Worm (Caenorhabditis elegans): ENCODE results near the gene srh-37.

- no peak for TF ChIP-seq dmd-4 (tag; optimal IDR thresholded peaks at IDR 0.05)
- TF ChIP-seq nhr-6 (tag; optimal IDR thresholded peaks at IDR 0.05): no peak
- TF ChIP-seq ztf-11 (tag; optimal IDR thresholded peaks at IDR 0.05): no peak
- TF ChIP-seq nhr-23 (tag; optimal IDR thresholded peaks at IDR 0.05): no peak
- no peak for TF ChIP-seq nhr-237 (tag; optimal IDR thresholded peaks at IDR 0.05)
- TF ChIP-seq ama-1 (optimal IDR thresholded peaks at IDR 0.05): no peak
- no peak for TF ChIP-seq unc-55 (GFP tag; optimal IDR thresholded peaks at IDR 0.05)
- TF ChIP-seq unc-39 (tag; optimal IDR thresholded peaks at IDR 0.05): no peak
- TF ChIP-seq elt-3 (tag; optimal IDR thresholded peaks at IDR 0.05): no peak
- no peak for TF ChIP-seq nhr-10 (tag; optimal IDR thresholded peaks at IDR 0.05)
- TF ChIP-seq lsy-2 (tag; optimal IDR thresholded peaks at IDR 0.05): no peak
- TF ChIP-seq ceh-82 (tag; optimal IDR thresholded peaks at IDR 0.05): no peak
- no peak for TF ChIP-seq peb-1 (tag; optimal IDR thresholded peaks at IDR 0.05)
- TF ChIP-seq nhr-12 (tag; optimal IDR thresholded peaks at IDR 0.05): no peak
Observed at ce11 chrV:525040-525439, 12.7 kb upstream of the srh-37 start, which contains the start of gene R11G11.16.
